Fruit fly (Drosophila melanogaster) Kc167 (cell line): ENCODE results near the gene CG11378.

Experiments
- Sin3A ChIP-seq: fragments of >200 bp; optimal IDR thresholded peaks from 2 replicates; lab custom pipeline; 2018; ENCODE audit warnings: missing external identifiers
- h ChIP-seq: fragments of >200 bp; optimal IDR thresholded peaks from 3 replicates; lab custom pipeline; 2018; ENCODE audit warnings: missing external identifiers

dm6 chrX:1161913-1162439 is 8.7 kb upstream of the CG11378 start, which contains the start of gene eIF4E7:
- TF ChIP-seq h (no peak), Sin3A (lab: Kevin White, UChicago) (no peak)
